Worm (Caenorhabditis elegans) whole organism, young adult: ENCODE data around the gene inft-2.

ENCODE experiments used
- B0019.2 ChIP-seq: fragments of 200-800 bp; sonication (Bioruptor generic); conservative IDR thresholded peaks from 2 replicates; pipeline ENCODE4 v1.3.6; 2022; ENCODE audit warnings: missing genetic modification reagents, missing genetic modification characterization, missing compliant biosample characterization
- B0261.1 ChIP-seq: sonication (generic microtip); optimal IDR thresholded peaks from 2 replicates; lab custom pipeline; 2016; ENCODE audit warnings: mild to moderate bottlenecking, missing genetic modification characterization, moderate library complexity, missing compliant biosample characterization
- C06A6.2 ChIP-seq: fragments of 200-800 bp; sonication (Bioruptor generic); conservative IDR thresholded peaks from 2 replicates; pipeline ENCODE4 v1.3.6; 2022; ENCODE audit warnings: missing genetic modification characterization, missing compliant biosample characterization
- C17E4.6 ChIP-seq: fragments of 200-800 bp; sonication (Bioruptor generic); IDR thresholded peaks from 2 replicates; pipeline ENCODE4 v1.3.6; 2022; ENCODE audit warnings: missing genetic modification reagents, missing genetic modification characterization, missing compliant biosample characterization
- D2030.7 ChIP-seq: fragments of 200-800 bp; sonication (Bioruptor generic); IDR thresholded peaks from 2 replicates; pipeline ENCODE4 v1.3.6; 2022; ENCODE audit warnings: missing genetic modification reagents, missing genetic modification characterization, missing compliant biosample characterization
- F22D6.2 ChIP-seq: sonication (generic microtip); optimal IDR thresholded peaks from 2 replicates; lab custom pipeline; 2016; ENCODE audit warnings: mild to moderate bottlenecking, missing genetic modification characterization, missing compliant biosample characterization
- F39B2.1 ChIP-seq: fragments of 200-800 bp; sonication (Bioruptor generic); IDR thresholded peaks from 2 replicates; pipeline ENCODE4 v1.3.6; 2022; ENCODE audit warnings: missing genetic modification reagents, missing genetic modification characterization, missing compliant biosample characterization
- F57A8.1 ChIP-seq: fragments of 200-800 bp; sonication (Bioruptor generic); optimal IDR thresholded peaks from 2 replicates; lab custom pipeline; 2018; ENCODE audit warnings: mild to moderate bottlenecking, missing genetic modification characterization, moderate library complexity, missing compliant biosample characterization
- K11D2.4 ChIP-seq: fragments of 200-800 bp; sonication (Bioruptor generic); IDR thresholded peaks from 2 replicates; pipeline ENCODE4 v1.3.6; 2022; ENCODE audit warnings: missing genetic modification reagents, missing genetic modification characterization, missing compliant biosample characterization
- K12H6.12 ChIP-seq: fragments of 200-800 bp; sonication (Bioruptor generic); optimal IDR thresholded peaks from 2 replicates; lab custom pipeline; 2018; ENCODE audit warnings: mild to moderate bottlenecking, missing genetic modification characterization, missing compliant biosample characterization
- Y53F4B.3 ChIP-seq: fragments of 200-800 bp; sonication (Bioruptor generic); IDR thresholded peaks from 2 replicates; pipeline ENCODE4 v1.3.6; 2022; ENCODE audit warnings: missing genetic modification reagents, missing genetic modification characterization, missing compliant biosample characterization
- Y53G8AR.9 ChIP-seq: fragments of 200-800 bp; sonication (Bioruptor generic); conservative IDR thresholded peaks from 2 replicates; pipeline ENCODE4 v1.3.6; 2022; ENCODE audit warnings: missing genetic modification reagents, missing genetic modification characterization, missing compliant biosample characterization
- ZK185.1 ChIP-seq: sonication (generic microtip); optimal IDR thresholded peaks from 2 replicates; lab custom pipeline; 2016; ENCODE audit warnings: mild to moderate bottlenecking, missing genetic modification characterization, missing compliant biosample characterization; ENCODE audit not compliant: poor library complexity, severe bottlenecking
- aptf-3 ChIP-seq: fragments of 200-800 bp; sonication (Bioruptor generic); IDR thresholded peaks from 2 replicates; pipeline ENCODE4 v1.3.6; 2022; ENCODE audit warnings: missing genetic modification characterization, missing compliant biosample characterization
- atf-7 ChIP-seq: sonication (generic microtip); optimal IDR thresholded peaks from 2 replicates; lab custom pipeline; 2017; ENCODE audit warnings: mild to moderate bottlenecking, missing genetic modification characterization, missing compliant biosample characterization
- attf-5 ChIP-seq: fragments of 200-800 bp; sonication (Bioruptor generic); optimal IDR thresholded peaks from 2 replicates; lab custom pipeline; 2018; ENCODE audit warnings: mild to moderate bottlenecking, missing genetic modification characterization, missing compliant biosample characterization
- bed-1 ChIP-seq: fragments of 200-800 bp; sonication (Bioruptor generic); IDR thresholded peaks from 2 replicates; pipeline ENCODE4 v1.3.6; 2022; ENCODE audit warnings: missing genetic modification reagents, missing genetic modification characterization, missing compliant biosample characterization
- cebp-2 ChIP-seq: fragments of 200-800 bp; sonication (Bioruptor generic); IDR thresholded peaks from 2 replicates; pipeline ENCODE4 v1.3.6; 2022; ENCODE audit warnings: missing genetic modification characterization, missing compliant biosample characterization
- ceh-100 ChIP-seq: fragments of 200-800 bp; sonication (Bioruptor generic); IDR thresholded peaks from 2 replicates; pipeline ENCODE4 v1.3.6; 2022; ENCODE audit warnings: missing genetic modification reagents, missing genetic modification characterization, missing compliant biosample characterization
- ceh-91 ChIP-seq: fragments of 200-800 bp; sonication (Bioruptor generic); IDR thresholded peaks from 2 replicates; pipeline ENCODE4 v1.3.6; 2022; ENCODE audit warnings: missing genetic modification reagents, missing genetic modification characterization, missing compliant biosample characterization
- dox-1 ChIP-seq: fragments of 200-800 bp; sonication (Bioruptor generic); IDR thresholded peaks from 2 replicates; pipeline ENCODE4 v1.3.6; 2022; ENCODE audit warnings: missing genetic modification reagents, missing genetic modification characterization, missing compliant biosample characterization
- dpff-1 ChIP-seq: sonication (generic microtip); optimal IDR thresholded peaks from 2 replicates; lab custom pipeline; 2017; ENCODE audit warnings: mild to moderate bottlenecking, missing genetic modification characterization, missing compliant biosample characterization
- efl-1 ChIP-seq: fragments of 150-350 bp; optimal IDR thresholded peaks from 2 replicates; lab custom pipeline; 2014; ENCODE audit warnings: missing biosample characterization, missing genetic modification reagents, missing genetic modification characterization
- egl-18 ChIP-seq: fragments of 200-800 bp; sonication (Bioruptor generic); IDR thresholded peaks from 2 replicates; pipeline ENCODE4 v1.3.6; 2022; ENCODE audit warnings: missing genetic modification reagents, missing genetic modification characterization, missing compliant biosample characterization
- egl-44 ChIP-seq: fragments of 200-800 bp; sonication (Bioruptor generic); IDR thresholded peaks from 2 replicates; pipeline ENCODE4 v1.3.6; 2022; ENCODE audit warnings: missing genetic modification reagents, missing genetic modification characterization, missing compliant biosample characterization
- fkh-3 ChIP-seq: sonication (generic microtip); optimal IDR thresholded peaks from 2 replicates; lab custom pipeline; 2016; ENCODE audit warnings: mild to moderate bottlenecking, missing genetic modification characterization, missing compliant biosample characterization
- hlh-26 ChIP-seq: fragments of 200-800 bp; sonication (Bioruptor generic); conservative IDR thresholded peaks from 2 replicates; pipeline ENCODE4 v1.3.6; 2022; ENCODE audit warnings: missing genetic modification reagents, missing genetic modification characterization, missing compliant biosample characterization
- hmg-20 ChIP-seq: fragments of 200-800 bp; sonication (Bioruptor generic); IDR thresholded peaks from 2 replicates; pipeline ENCODE4 v1.3.6; 2022; ENCODE audit warnings: missing genetic modification reagents, missing genetic modification characterization, missing compliant biosample characterization
- lin-54 ChIP-seq: fragments of 200-800 bp; sonication (Bioruptor generic); optimal IDR thresholded peaks from 2 replicates; lab custom pipeline; 2018; ENCODE audit warnings: mild to moderate bottlenecking, missing genetic modification characterization, missing compliant biosample characterization
- lir-1 ChIP-seq: fragments of 200-800 bp; sonication (Bioruptor generic); conservative IDR thresholded peaks from 2 replicates; pipeline ENCODE4 v1.3.6; 2022; ENCODE audit warnings: missing genetic modification reagents, missing genetic modification characterization, missing compliant biosample characterization
- lsy-27 ChIP-seq: sonication (generic microtip); optimal IDR thresholded peaks from 2 replicates; lab custom pipeline; 2017; ENCODE audit warnings: missing genetic modification characterization, mild to moderate bottlenecking, missing compliant biosample characterization, antibody characterized with exemption, missing genotype, borderline replicate concordance; ENCODE audit not compliant: insufficient read depth
- madf-10 ChIP-seq: sonication (generic microtip); optimal IDR thresholded peaks from 2 replicates; lab custom pipeline; 2016; ENCODE audit warnings: mild to moderate bottlenecking, missing genetic modification characterization, missing compliant biosample characterization
- madf-3 ChIP-seq: fragments of 200-800 bp; sonication (Bioruptor generic); IDR thresholded peaks from 2 replicates; pipeline ENCODE4 v1.3.6; 2022; ENCODE audit warnings: missing genetic modification reagents, missing genetic modification characterization, missing compliant biosample characterization
- madf-6 ChIP-seq: fragments of 200-800 bp; sonication (Bioruptor generic); IDR thresholded peaks from 2 replicates; pipeline ENCODE4 v1.3.6; 2022; ENCODE audit warnings: missing genetic modification reagents, missing genetic modification characterization, missing compliant biosample characterization
- madf-8 ChIP-seq: fragments of 200-800 bp; sonication (Bioruptor generic); conservative IDR thresholded peaks from 2 replicates; pipeline ENCODE4 v1.3.6; 2022; ENCODE audit warnings: missing genetic modification reagents, missing genetic modification characterization, missing compliant biosample characterization
- nfya-1 ChIP-seq: sonication (generic microtip); optimal IDR thresholded peaks from 2 replicates; lab custom pipeline; 2017; ENCODE audit warnings: antibody characterized with exemption, missing compliant biosample characterization, missing genetic modification characterization, borderline replicate concordance; ENCODE audit not compliant: insufficient read depth
- nhr-120 ChIP-seq: fragments of 200-800 bp; sonication (Bioruptor generic); IDR thresholded peaks from 2 replicates; pipeline ENCODE4 v1.3.6; 2022; ENCODE audit warnings: missing genetic modification characterization, missing compliant biosample characterization
- nhr-80 ChIP-seq: sonication (generic microtip); optimal IDR thresholded peaks from 2 replicates; lab custom pipeline; 2016; ENCODE audit warnings: missing genetic modification characterization, missing compliant biosample characterization
- sea-2 ChIP-seq: fragments of 200-800 bp; sonication (Bioruptor generic); IDR thresholded peaks from 2 replicates; pipeline ENCODE4 v1.3.6; 2022; ENCODE audit warnings: missing genetic modification characterization, missing compliant biosample characterization
- somi-1 ChIP-seq: fragments of 200-800 bp; sonication (Bioruptor generic); optimal IDR thresholded peaks from 2 replicates; lab custom pipeline; 2018; ENCODE audit warnings: mild to moderate bottlenecking, missing genetic modification characterization, missing compliant biosample characterization
- unc-62 ChIP-seq: fragments of 150-350 bp; optimal IDR thresholded peaks from 2 replicates; lab custom pipeline; 2014; ENCODE audit warnings: missing biosample characterization, missing genetic modification reagents, missing genetic modification characterization
- zfh-2 ChIP-seq: fragments of 200-800 bp; sonication (Bioruptor generic); conservative IDR thresholded peaks from 2 replicates; pipeline ENCODE4 v1.3.6; 2022; ENCODE audit warnings: missing genetic modification reagents, missing genetic modification characterization, missing compliant biosample characterization
- zim-3 ChIP-seq: sonication (generic microtip); optimal IDR thresholded peaks from 2 replicates; lab custom pipeline; 2017; ENCODE audit warnings: mild to moderate bottlenecking, missing genetic modification characterization, moderate library complexity, missing compliant biosample characterization
- ztf-28 ChIP-seq: fragments of 200-800 bp; sonication (Bioruptor generic); IDR thresholded peaks from 2 replicates; pipeline ENCODE4 v1.3.6; 2022; ENCODE audit warnings: missing genetic modification reagents, missing genetic modification characterization, missing compliant biosample characterization

The inft-2 gene

DNA sequence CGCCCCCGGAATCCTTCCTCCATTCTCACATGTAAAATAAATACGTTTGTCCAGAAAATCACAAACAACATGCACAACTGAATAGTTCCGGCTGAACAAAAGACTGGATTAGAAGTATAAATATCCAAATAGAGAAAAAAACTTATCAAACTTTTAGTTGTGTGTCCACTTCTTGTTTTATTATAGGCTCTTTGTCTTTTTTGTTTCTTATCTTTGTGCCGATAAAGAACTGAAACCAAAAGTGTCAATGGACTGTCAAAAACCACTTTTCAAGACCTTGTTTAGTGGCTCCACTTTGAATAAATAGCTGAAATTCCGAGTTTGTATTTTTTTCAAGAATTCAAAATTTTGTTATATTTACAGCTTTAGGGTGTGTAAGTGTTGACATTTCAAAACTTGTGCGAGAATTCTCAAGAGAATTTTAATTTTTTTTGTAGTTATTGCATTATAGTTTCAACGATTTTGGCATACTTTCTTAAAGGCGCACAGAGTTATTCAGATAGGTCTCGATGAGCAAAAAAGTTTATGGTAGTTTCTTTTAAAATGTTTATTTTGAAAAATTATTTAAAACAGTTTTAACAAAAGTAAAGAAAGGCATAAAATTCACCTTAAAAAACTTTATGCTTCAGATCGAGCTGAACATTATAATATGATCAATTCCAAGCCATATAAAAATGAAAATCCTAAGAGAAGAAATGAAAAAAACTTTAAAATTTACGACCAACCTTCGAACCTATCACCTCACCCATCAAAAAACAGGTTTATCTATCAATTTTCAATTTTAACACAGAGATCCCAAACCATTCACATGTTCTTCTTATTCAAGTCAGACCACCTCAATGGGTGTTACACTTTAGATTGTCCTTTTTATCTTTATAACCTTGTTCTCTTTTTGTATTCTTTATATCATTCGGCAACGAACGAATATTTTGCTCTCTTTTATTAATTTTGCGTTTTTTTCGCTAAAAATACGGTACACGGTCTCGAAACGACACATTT, 44.3 kb downstream of the inft-2 start (continued):
- TF ChIP-seq madf-10 (no peak), nhr-80 (tag; lab: Kevin White, UChicago) (peak; percentile 85), ceh-100 (no peak), somi-1 (GFP tag; lab: Kevin White, UChicago) (no peak), dox-1 (GFP tag; lab: Robert Waterston, UW) (0 out of 2 replicates have a peak, but pooled peaks have one; percentile 15), F39B2.1 (GFP tag; lab: Robert Waterston, UW) (no peak), lir-1 (GFP tag; lab: Robert Waterston, UW) (no peak), madf-3 (GFP tag; lab: Robert Waterston, UW) (peak; percentile 58; the same call in 1 of the 2 replicates), zfh-2 (no peak), sea-2 (GFP tag; lab: Robert Waterston, UW) (no peak), K12H6.12 (tag; lab: Kevin White, UChicago) (no peak), bed-1 (GFP tag; lab: Robert Waterston, UW) (no peak), F22D6.2 (no peak), madf-6 (GFP tag; lab: Robert Waterston, UW) (peak; percentile 44; the same call in 1 of the 2 replicates), madf-8 (GFP tag; lab: Robert Waterston, UW) (no peak), aptf-3 (no peak), zim-3 (tag; lab: Kevin White, UChicago) (no peak), egl-44 (GFP tag; lab: Robert Waterston, UW) (no peak), lin-54 (GFP tag; lab: Kevin White, UChicago) (peak; percentile 24), D2030.7 (no peak), F57A8.1 (no peak), hlh-26 (no peak)
- TF ChIP-seq, all 124 proteins: peak for 14

ce11 chrV:13047574-13048030, 45.5 kb downstream of the inft-2 start, which contains the start of gene W07G4.5:
W07G4.5 (plus strand) TSS chrV:13047980.
- TF ChIP-seq dox-1 (GFP tag; lab: Robert Waterston, UW) (peak; percentile 31; the same call in 1 of the 2 replicates), Y53G8AR.9 (GFP tag; lab: Robert Waterston, UW) (0 out of 2 replicates have a peak, but pooled peaks have one; percentile 20), C06A6.2 (GFP tag; lab: Robert Waterston, UW) (no peak), Y53F4B.3 (GFP tag; lab: Robert Waterston, UW) (no peak), efl-1 (GFP tag; lab: Kevin White, UChicago) (no peak), B0019.2 (GFP tag; lab: Robert Waterston, UW) (no peak), atf-7 (tag; lab: Kevin White, UChicago) (peak; percentile 16), fkh-3 (tag; lab: Kevin White, UChicago) (no peak), C17E4.6 (GFP tag; lab: Robert Waterston, UW) (no peak), attf-5 (peak; percentile 32), ceh-91 (GFP tag; lab: Robert Waterston, UW) (no peak), dpff-1 (no peak), nfya-1 (tag; lab: Kevin White, UChicago) (no peak), ztf-28 (no peak), K11D2.4 (no peak), nhr-80 (tag; lab: Kevin White, UChicago) (peak; percentile 73), unc-62 (GFP tag; lab: Kevin White, UChicago) (no peak), lin-54 (GFP tag; lab: Kevin White, UChicago) (no peak), lsy-27 (tag; lab: Kevin White, UChicago) (no peak), B0261.1 (tag; lab: Kevin White, UChicago) (no peak), cebp-2 (GFP tag; lab: Robert Waterston, UW) (no peak), hmg-20 (GFP tag; lab: Robert Waterston, UW) (no peak), egl-18 (GFP tag; lab: Robert Waterston, UW) (no peak), nhr-120 (no peak), ZK185.1 (tag; lab: Kevin White, UChicago) (no peak)
